Worm (Caenorhabditis elegans): Measurements from ENCODE around the gene hbl-1.

- TF ChIP-seq ref-1 (GFP tag; conservative IDR thresholded peaks at IDR 0.05) (no peak), flt-1 (GFP tag; IDR thresholded peaks at IDR 0.05) (no peak), ztf-23 (GFP tag; IDR thresholded peaks at IDR 0.05) (no peak), cog-1 (tag; optimal IDR thresholded peaks at IDR 0.05) (no peak)
These were observed 34.1 kb upstream of the hbl-1 start, which contains the start of gene F46G11.2 for ce11 chrX:5787861-5788260.
